Fruit fly (Drosophila melanogaster): ENCODE results near the gene Nrt.

The Nrt gene

DNA sequence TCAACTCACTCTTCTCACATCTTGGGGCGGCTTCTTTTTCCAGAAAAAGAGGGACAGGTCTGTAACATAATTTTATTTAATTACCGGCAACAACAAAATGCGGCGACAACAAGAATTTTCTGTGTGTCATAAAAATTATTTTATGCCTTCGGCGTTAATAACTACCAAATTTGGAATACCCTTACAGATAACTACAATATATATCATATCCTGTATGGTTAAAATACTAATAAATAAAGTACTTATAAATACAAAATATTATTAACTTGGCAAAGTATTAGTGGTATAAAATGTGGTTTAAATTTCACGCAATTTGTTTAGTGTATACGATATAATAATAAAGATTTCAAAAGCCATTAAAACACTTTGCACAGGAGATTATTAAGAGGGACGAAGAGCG is 15.1 kb upstream of the Nrt start:
- TF ChIP-seq psq (optimal IDR thresholded peaks at IDR 0.05) (no peak), Sin3A (optimal IDR thresholded peaks at IDR 0.05) (no peak), h (optimal IDR thresholded peaks at IDR 0.05) (no peak), ttk (optimal IDR thresholded peaks at IDR 0.05) (no peak), insv (optimal IDR thresholded peaks at IDR 0.05) (no peak), Myc (optimal IDR thresholded peaks at IDR 0.05) (no peak)

DNA sequence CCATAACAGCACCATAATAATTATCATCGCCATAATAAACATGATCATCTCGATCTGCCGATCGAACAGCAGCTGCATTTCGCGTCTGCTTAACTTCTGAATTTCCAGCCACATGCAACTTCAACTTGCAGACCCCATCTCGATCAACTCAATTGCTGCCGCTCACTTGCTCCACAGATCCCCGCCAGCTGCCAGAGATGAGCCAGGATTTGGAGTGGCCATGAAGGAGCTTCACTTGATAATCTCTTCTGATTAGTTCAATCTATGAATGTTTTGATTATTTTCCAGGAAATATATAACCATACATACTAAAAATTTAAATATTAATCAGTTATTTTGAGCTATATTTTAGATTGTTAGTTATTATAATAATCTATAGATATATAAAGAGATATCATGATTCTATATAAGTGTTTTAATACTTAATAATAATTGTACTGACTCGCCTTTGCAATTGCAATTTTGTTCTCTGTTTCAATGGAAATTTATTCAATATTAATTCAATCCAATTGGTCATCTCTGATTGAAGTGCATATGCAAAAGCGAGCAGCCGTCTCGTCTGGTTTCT is 14.3 kb upstream of the Nrt start:
- TF ChIP-seq ttk (optimal IDR thresholded peaks at IDR 0.05): no peak
- TF ChIP-seq psq (optimal IDR thresholded peaks at IDR 0.05): no peak
- TF ChIP-seq insv (optimal IDR thresholded peaks at IDR 0.05): no peak
- no peak for TF ChIP-seq h (optimal IDR thresholded peaks at IDR 0.05)
- TF ChIP-seq Myc (optimal IDR thresholded peaks at IDR 0.05): no peak
- TF ChIP-seq Sin3A (optimal IDR thresholded peaks at IDR 0.05): no peak

DNA sequence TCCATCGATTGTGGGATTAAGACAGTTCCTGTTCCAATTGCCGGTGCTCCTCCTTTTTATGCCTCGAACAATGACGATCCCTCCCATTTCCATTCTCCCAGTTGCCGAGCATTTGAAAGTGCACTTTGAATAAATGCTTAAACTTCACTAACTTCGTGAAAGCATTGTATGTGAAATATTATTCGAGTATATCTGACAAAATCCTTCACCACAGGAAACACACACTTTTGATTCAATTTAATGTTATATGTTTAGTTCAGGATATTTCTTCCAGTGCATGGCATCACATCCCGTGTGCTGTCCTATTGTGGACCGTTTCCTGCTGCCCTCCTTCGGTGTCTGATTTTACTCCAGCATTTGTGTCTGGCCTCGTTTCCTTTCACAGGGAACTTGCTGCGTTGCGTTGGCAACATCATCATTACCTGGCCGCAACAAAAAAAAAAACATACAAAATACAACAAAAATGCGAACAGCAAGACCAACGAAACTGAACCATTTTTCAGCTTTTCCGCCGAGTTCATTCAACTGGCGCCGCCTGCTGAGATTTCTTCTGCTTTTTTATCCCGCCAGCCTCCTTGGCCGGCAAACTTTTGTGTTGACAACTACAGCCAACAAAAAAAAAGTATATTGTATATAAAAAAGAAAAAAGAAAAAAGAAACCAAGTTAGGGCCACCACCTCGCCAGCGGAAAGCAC is 13.3 kb upstream of the Nrt start:
- TF ChIP-seq Sin3A (optimal IDR thresholded peaks at IDR 0.05) (no peak), ttk (optimal IDR thresholded peaks at IDR 0.05) (no peak), psq (optimal IDR thresholded peaks at IDR 0.05) (no peak), insv (optimal IDR thresholded peaks at IDR 0.05) (no peak), Myc (optimal IDR thresholded peaks at IDR 0.05) (no peak), h (optimal IDR thresholded peaks at IDR 0.05) (no peak)

DNA sequence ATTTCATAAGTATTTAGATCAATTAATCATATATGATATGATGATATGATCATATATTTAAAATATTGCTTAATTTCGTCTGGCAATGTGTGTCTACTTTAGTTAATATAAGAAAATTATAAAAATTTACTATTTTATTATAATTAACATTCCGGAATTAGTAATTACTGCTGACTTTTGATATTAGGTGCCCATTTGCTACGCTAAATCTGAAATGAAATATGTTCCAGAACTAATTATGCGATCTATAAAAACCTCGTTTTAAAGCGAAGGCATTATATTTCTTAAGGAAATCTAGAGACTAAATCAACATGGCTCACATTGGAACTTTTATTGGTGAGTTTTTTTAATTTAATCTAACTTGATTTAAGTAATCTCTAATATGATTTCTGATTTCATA is 10.7 kb upstream of the Nrt start, which contains the start of gene CG42852:
TSS of gene CG42852 (plus strand) at position 301 of the 400 bp plus-strand sequence.
- TF ChIP-seq psq (optimal IDR thresholded peaks at IDR 0.05): no peak
- no peak for TF ChIP-seq h (optimal IDR thresholded peaks at IDR 0.05)
- no peak for TF ChIP-seq Myc (optimal IDR thresholded peaks at IDR 0.05)
- no peak for TF ChIP-seq insv (optimal IDR thresholded peaks at IDR 0.05)
- TF ChIP-seq Sin3A (optimal IDR thresholded peaks at IDR 0.05): no peak
- TF ChIP-seq ttk (optimal IDR thresholded peaks at IDR 0.05): no peak

DNA sequence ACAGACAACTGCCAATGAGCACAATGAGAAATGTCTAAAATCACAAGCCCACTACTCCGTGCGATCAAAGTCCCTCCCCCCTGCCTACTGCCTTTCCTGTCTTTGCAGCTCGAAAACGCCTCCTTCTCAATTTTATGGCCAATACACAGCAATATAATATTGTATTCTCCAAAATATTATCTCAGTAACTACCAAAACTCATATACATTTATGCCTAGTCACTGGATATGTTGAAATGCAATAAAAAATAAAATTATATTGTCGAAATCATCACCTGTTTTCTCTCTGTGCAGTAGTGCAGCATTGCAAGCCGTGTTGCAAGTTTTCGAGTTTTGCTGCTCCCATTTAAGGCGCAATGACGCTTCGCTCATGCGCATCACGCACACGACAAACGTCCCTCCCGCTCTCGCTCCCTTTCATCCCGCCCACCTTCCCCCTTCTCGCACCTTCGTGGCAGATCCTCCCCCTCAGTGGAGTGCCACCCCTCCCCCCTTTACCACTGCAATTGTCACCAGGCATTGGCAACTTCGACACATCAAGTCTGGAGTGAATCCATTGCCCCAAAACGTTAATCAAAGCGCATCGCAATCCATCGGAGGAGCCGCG is 7.3 kb upstream of the Nrt start:
- no peak for TF ChIP-seq ttk (optimal IDR thresholded peaks at IDR 0.05)
- no peak for TF ChIP-seq insv (optimal IDR thresholded peaks at IDR 0.05)
- TF ChIP-seq h (optimal IDR thresholded peaks at IDR 0.05): no peak
- TF ChIP-seq Myc (optimal IDR thresholded peaks at IDR 0.05): no peak
- no peak for TF ChIP-seq psq (optimal IDR thresholded peaks at IDR 0.05)
- TF ChIP-seq Sin3A (optimal IDR thresholded peaks at IDR 0.05): no peak

DNA sequence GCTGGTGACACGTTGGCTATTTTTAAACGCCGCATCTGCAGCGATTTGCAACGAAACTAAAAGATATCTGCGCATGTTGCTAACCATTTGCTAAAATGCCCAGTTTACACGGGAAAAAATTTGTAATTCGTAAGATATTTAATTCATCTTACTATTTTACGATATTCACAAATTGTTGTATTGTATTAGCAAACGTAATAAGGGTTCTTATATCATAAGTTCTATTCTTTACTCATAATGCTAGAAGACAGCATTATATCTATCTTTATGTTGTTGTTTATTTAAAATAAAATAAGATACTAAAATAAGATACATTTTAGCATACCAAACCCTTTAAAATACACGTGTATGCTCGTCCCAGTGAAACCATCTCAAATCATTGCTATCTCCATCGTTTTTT is 6.4 kb upstream of the Nrt start:
- TF ChIP-seq ttk (optimal IDR thresholded peaks at IDR 0.05) (no peak), h (optimal IDR thresholded peaks at IDR 0.05) (no peak), insv (optimal IDR thresholded peaks at IDR 0.05) (no peak), Myc (optimal IDR thresholded peaks at IDR 0.05) (no peak), psq (optimal IDR thresholded peaks at IDR 0.05) (no peak), Sin3A (optimal IDR thresholded peaks at IDR 0.05) (no peak)

DNA sequence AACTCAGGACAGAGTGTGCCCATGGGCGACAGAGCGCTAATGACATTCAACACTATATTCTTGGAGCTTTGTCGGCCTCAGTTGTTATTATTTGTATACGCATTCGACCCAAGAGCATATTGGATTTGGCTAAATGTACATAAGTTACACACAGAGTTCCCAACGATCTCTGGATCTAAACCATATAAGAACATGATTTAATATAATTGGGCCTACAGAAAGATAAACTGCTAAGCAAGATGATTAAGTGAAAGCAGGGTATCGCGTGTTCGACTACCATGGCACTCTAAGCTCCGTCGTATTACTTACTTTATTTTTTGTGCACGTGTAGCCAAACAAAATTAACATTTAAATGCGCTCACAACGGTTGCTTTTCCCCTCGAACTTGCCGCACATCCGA is 5.6 kb upstream of the Nrt start:
- TF ChIP-seq Myc (optimal IDR thresholded peaks at IDR 0.05) (no peak), insv (optimal IDR thresholded peaks at IDR 0.05) (no peak), h (optimal IDR thresholded peaks at IDR 0.05) (no peak), ttk (optimal IDR thresholded peaks at IDR 0.05) (no peak)

DNA sequence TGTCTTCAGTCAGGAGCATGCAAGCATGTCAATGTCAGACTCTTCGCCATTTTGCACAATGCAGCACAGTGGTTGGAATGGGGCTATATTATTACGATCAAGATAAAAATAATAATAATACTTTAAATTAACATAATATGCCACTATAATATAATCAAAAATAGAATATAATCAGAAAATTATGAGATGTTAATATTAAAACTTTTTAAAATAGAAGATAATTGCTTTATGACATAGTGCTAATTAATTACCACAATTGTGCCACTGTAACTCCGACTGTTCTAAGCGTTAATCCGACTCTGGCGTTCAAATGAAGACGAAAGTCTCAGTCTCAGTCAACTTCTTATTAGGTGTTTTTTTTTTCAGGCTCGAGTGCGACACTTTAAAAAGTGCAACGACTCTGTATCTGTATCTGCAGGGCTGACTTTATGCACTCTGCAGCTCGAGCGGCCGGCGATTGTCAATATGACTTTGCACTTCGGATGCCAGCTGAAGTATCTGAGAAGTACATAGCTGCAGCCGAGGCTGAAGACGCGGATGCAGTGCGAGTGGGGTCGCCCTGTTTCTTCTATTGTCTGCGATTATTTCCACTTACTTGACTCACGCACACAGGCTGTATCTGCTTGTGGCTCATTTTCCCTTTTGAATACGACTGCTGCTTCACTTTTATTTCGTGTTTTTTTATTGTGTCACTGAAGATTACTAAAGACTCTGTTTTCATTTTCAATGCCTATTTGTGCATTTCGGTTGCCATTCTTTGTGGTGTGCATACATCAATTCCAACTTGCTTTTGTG is 3.5 kb upstream of the Nrt start:
- no peak for TF ChIP-seq Sin3A (optimal IDR thresholded peaks at IDR 0.05)
- TF ChIP-seq psq (optimal IDR thresholded peaks at IDR 0.05): no peak

DNA sequence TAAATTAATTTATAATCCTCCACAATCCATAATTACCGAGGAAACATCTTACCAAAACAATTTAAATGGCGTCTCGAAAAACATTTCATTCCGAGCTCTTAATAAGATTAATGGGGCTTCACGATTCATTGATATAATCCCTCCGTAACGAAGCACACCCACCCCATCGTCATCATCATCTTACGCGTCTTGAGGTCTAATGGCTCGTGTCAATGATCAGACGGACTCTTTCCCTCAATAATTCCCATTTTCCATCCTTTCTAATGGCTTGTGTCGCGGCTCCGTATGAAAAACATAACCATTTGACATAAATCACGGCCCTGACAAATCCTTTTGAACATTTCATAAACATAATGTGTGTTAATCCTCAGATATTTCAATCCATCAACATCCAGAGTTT is 1.0 kb downstream of the Nrt start:
- TF ChIP-seq insv (optimal IDR thresholded peaks at IDR 0.05): no peak
- no peak for TF ChIP-seq ttk (optimal IDR thresholded peaks at IDR 0.05)
- TF ChIP-seq Myc (optimal IDR thresholded peaks at IDR 0.05): no peak
- no peak for TF ChIP-seq h (optimal IDR thresholded peaks at IDR 0.05)
- no peak for TF ChIP-seq Sin3A (optimal IDR thresholded peaks at IDR 0.05)
- no peak for TF ChIP-seq psq (optimal IDR thresholded peaks at IDR 0.05)

DNA sequence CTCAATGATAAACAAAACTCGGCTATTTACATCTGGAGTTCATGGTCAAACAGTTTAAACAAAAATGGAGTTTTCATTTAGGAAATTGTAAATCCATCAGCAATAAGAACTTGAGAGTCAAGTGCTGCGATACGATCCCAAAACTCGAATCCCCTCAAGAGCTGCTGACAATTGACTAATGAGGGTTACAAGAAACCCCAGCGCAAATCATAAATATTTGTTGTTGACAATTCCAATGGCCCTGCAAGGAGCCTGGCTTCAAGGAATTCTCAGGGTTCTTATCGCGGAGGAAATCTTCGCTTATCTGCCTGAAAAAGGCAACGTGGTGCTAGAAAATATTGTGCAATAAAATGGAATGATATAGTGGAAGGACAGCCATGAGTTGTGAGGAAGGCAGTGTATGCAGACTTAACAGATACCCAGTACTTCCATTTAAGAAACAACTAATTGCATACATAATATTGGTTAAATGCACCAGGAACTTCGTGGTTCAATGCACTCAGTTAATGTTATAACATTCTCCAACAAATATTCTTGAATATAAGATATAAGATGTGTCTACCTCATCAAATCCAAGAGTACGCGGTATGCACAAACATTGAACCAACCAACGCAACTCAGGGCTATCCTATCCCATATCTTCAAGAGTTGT is 2.3 kb downstream of the Nrt start:
- TF ChIP-seq Sin3A (optimal IDR thresholded peaks at IDR 0.05) (no peak), h (optimal IDR thresholded peaks at IDR 0.05) (no peak), psq (optimal IDR thresholded peaks at IDR 0.05) (no peak), Myc (optimal IDR thresholded peaks at IDR 0.05) (no peak), insv (optimal IDR thresholded peaks at IDR 0.05) (no peak), ttk (optimal IDR thresholded peaks at IDR 0.05) (no peak)

DNA sequence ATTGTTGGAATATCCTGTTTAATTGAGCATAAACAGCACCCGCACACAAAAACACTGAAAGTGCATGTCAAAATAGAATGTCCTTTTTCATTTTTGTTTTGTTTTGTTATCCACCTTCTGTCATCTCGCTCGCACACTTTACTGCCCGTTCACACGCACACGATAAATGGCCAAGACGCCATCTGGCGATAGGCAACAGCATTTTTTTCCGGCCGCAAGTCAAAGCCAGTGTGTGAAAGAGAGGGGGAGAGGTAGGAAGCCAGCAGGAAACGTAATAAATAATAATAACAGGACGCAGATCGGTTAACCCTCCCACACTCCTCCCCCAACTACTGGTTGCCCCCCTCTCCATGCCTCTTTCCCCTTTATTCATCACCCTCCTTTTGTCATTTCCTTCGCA is 4.0 kb downstream of the Nrt start:
- TF ChIP-seq psq (optimal IDR thresholded peaks at IDR 0.05) (no peak), Sin3A (optimal IDR thresholded peaks at IDR 0.05) (no peak), h (optimal IDR thresholded peaks at IDR 0.05) (peak; percentile 6), Myc (optimal IDR thresholded peaks at IDR 0.05) (no peak), ttk (optimal IDR thresholded peaks at IDR 0.05) (no peak), insv (optimal IDR thresholded peaks at IDR 0.05) (no peak)
